Worm (Caenorhabditis elegans) whole organism, L4/young adult: Measurements from ENCODE around the gene eelo-2.

ENCODE experiments used
- W03F9.2 ChIP-seq: fragments of 150-350 bp; optimal IDR thresholded peaks from 2 replicates; lab custom pipeline; 2014; ENCODE audit warnings: missing biosample characterization, missing genetic modification characterization
- dao-5 ChIP-seq: sonication (generic microtip); optimal IDR thresholded peaks from 2 replicates; lab custom pipeline; 2016; ENCODE audit warnings: missing genotype, missing genetic modification characterization, moderate library complexity, missing compliant biosample characterization
- him-1 ChIP-seq: sonication (generic microtip); optimal IDR thresholded peaks from 2 replicates; lab custom pipeline; 2016; ENCODE audit warnings: missing genotype, missing genetic modification reagents, missing genetic modification characterization, missing compliant biosample characterization

DNA sequence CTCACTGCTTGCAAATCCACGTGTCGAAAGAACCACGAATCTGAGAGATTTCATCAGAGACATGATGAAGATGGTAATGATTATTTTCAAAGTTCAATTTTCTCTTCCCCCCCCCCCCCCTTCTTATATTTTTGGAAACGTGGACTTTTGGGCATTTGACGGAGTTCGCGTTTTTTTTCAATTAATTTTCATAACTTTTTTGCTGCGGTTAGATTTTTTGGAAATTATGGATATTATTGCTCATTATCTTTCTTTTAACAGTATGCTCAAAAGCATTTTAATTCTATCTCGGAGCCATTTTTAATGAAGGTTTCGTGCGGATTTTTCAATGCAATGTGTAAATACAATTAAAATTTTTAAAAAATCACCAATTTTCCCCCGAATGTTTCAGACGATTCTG, 9.4 kb downstream of the eelo-2 start, which contains the start of gene phyh-1:
- TF ChIP-seq W03F9.2 (tag; lab: Kevin White, UChicago) (no peak), him-1 (no peak), dao-5 (tag; lab: Kevin White, UChicago) (no peak)
